Worm (Caenorhabditis elegans): ENCODE data around the gene M162.5.
"Not testable (repeated sequence)": the region's sequence is repeated elsewhere in the genome, so short reads cannot be mapped to it uniquely, and the experiment has no call there.

The M162.5 gene

ce11 chrV:19760751-19761150, at the start of gene M162.5:
Gene M162.5 (plus strand): TSS chrV:19761051.
- TF ChIP-seq unc-39 (tag; optimal IDR thresholded peaks at IDR 0.05) (no peak), ama-1 (optimal IDR thresholded peaks at IDR 0.05) (no peak), nhr-21 (tag; optimal IDR thresholded peaks at IDR 0.05) (no peak), mdl-1 (tag; optimal IDR thresholded peaks at IDR 0.05) (no peak), lin-13 (GFP tag; optimal IDR thresholded peaks at IDR 0.05) (no peak), nhr-11 (tag; optimal IDR thresholded peaks at IDR 0.05) (no peak), mab-5 (tag; optimal IDR thresholded peaks at IDR 0.05) (no peak), sem-4 (tag; optimal IDR thresholded peaks at IDR 0.05) (no peak), elt-3 (tag; optimal IDR thresholded peaks at IDR 0.05) (no peak), F13H6.1 (tag; optimal IDR thresholded peaks at IDR 0.05) (no peak), unc-55 (GFP tag; optimal IDR thresholded peaks at IDR 0.05) (no peak), lin-39 (tag; optimal IDR thresholded peaks at IDR 0.05) (no peak), nhr-129 (tag; optimal IDR thresholded peaks at IDR 0.05) (no peak), elt-1 (tag; optimal IDR thresholded peaks at IDR 0.05) (no peak), nhr-237 (tag; optimal IDR thresholded peaks at IDR 0.05) (no peak)

- TF ChIP-seq Y55F3AM.14 (GFP tag; optimal IDR thresholded peaks at IDR 0.05); nhr-10 (tag; optimal IDR thresholded peaks at IDR 0.05); ceh-82 (tag; optimal IDR thresholded peaks at IDR 0.05): not testable (repeated sequence)
Observed at ce11 chrV:19711646-19712045, 49.2 kb upstream of the M162.5 start, which contains the start of gene Y43F8C.23. Gene Y43F8C.23 (minus strand): TSS chrV:19711746.

ce11 chrV:19715419-19715818, 45.4 kb upstream of the M162.5 start, which contains the start of gene Y43F8C.16:
Gene Y43F8C.16 (minus strand): TSS chrV:19715519.
- TF ChIP-seq sem-4 (tag; optimal IDR thresholded peaks at IDR 0.05) (no peak), ceh-82 (tag; optimal IDR thresholded peaks at IDR 0.05) (no peak), ztf-11 (tag; optimal IDR thresholded peaks at IDR 0.05) (no peak), nhr-6 (tag; optimal IDR thresholded peaks at IDR 0.05) (no peak), dmd-4 (tag; optimal IDR thresholded peaks at IDR 0.05) (no peak), fos-1 (tag; optimal IDR thresholded peaks at IDR 0.05) (no peak), ZK546.5 (tag; optimal IDR thresholded peaks at IDR 0.05) (no peak), lin-11 (tag; optimal IDR thresholded peaks at IDR 0.05) (no peak), blmp-1 (tag; optimal IDR thresholded peaks at IDR 0.05; ENCODE audit: insufficient read depth) (no peak), nhr-237 (tag; optimal IDR thresholded peaks at IDR 0.05) (no peak)

DNA sequence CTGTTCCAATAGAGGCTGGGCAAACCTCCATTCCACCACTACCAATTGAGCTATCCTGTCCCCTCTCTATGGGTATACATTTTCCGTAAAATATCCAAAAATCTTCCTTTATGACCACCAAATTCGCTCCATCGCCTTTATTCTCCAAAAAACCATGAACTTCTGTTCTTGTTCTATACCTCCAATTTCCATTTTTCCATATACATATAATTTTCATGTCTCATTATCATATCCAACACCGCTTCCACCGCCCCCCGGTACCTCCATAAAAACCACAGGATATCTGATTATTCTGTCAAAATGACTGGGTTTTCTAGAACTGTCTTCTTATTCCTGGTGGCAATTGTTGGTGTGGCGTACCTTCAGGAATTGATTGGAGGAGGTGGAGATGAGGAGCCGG, 45.0 kb upstream of the M162.5 start, which contains the start of gene Y43F8C.17:
Gene Y43F8C.17, plus strand, starts transcription at position 301 of the 400 bp plus-strand sequence.
- TF ChIP-seq sma-3 (GFP tag; optimal IDR thresholded peaks at IDR 0.05) (no peak), ztf-1 (GFP tag; conservative IDR thresholded peaks at IDR 0.05) (no peak), elt-3 (tag; optimal IDR thresholded peaks at IDR 0.05) (no peak)

DNA sequence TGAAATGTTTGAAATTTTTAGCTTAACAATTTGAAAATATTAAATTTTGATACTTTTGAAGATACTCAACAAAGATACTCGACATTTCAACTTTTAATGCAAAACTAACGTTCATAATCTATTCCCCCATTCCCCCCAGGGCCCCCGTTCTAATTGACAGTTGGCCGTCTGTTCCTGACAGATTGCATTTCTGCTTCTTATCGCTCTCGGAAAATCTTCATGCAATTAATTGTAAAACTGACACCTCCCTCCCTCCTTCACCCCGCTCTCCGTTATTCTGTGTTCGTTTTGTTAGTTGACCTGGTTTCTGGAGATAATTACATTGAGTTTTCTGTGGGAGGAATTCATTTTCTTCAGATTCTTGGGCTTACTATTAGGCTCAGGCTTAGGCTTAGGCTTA, 42.9 kb upstream of the M162.5 start:
- TF ChIP-seq alr-1 (tag; optimal IDR thresholded peaks at IDR 0.05): no peak
- TF ChIP-seq snpc-4 (tag; optimal IDR thresholded peaks at IDR 0.05): no peak
- no peak for TF ChIP-seq lin-39 (tag; optimal IDR thresholded peaks at IDR 0.05)
- TF ChIP-seq mbf-1 (tag; optimal IDR thresholded peaks at IDR 0.05): no peak
- TF ChIP-seq nhr-77 (tag; optimal IDR thresholded peaks at IDR 0.05): no peak
- TF ChIP-seq unc-62 (GFP tag; optimal IDR thresholded peaks at IDR 0.05): no peak
- no peak for TF ChIP-seq nhr-237 (tag; optimal IDR thresholded peaks at IDR 0.05)
- TF ChIP-seq nhr-129 (tag; optimal IDR thresholded peaks at IDR 0.05): no peak
- TF ChIP-seq lsy-2 (tag; optimal IDR thresholded peaks at IDR 0.05): no peak
- no peak for TF ChIP-seq nhr-12 (tag; optimal IDR thresholded peaks at IDR 0.05)
- no peak for TF ChIP-seq sma-3 (GFP tag; optimal IDR thresholded peaks at IDR 0.05)
- no peak for TF ChIP-seq skn-1 (tag; optimal IDR thresholded peaks at IDR 0.05)
- no peak for TF ChIP-seq egl-27 (tag; optimal IDR thresholded peaks at IDR 0.05)

All from whole organism, L2 larva.